Worm (Caenorhabditis elegans) whole organism, L2 larva: ENCODE data around the gene henn-1.

Experiments used
- ceh-82 ChIP-seq: fragments of 150-350 bp; optimal IDR thresholded peaks from 2 replicates; lab custom pipeline; 2014; ENCODE audit warnings: missing biosample characterization, missing genetic modification characterization
- fos-1 ChIP-seq: fragments of 150-350 bp; optimal IDR thresholded peaks from 2 replicates; lab custom pipeline; 2014; ENCODE audit warnings: missing biosample characterization, missing genetic modification characterization
- mdl-1 ChIP-seq, 2 experiments: fragments of 150-350 bp in 1 of 2; sonication (generic microtip) in 1 of 2; optimal IDR thresholded peaks; 2 replicates each; lab custom pipeline; 2017; ENCODE audit warnings: missing biosample characterization in 2 of 2, missing genetic modification characterization in 2 of 2
- nhr-12 ChIP-seq: fragments of 150-350 bp; optimal IDR thresholded peaks from 2 replicates; lab custom pipeline; 2014; ENCODE audit warnings: missing biosample characterization, missing genetic modification characterization
- nhr-21 ChIP-seq: fragments of 150-350 bp; optimal IDR thresholded peaks from 2 replicates; lab custom pipeline; 2014; ENCODE audit warnings: missing biosample characterization, missing genetic modification characterization
- nhr-237 ChIP-seq: fragments of 150-350 bp; optimal IDR thresholded peaks from 2 replicates; lab custom pipeline; 2014; ENCODE audit warnings: missing biosample characterization, missing genetic modification characterization
- nhr-77 ChIP-seq: fragments of 150-350 bp; optimal IDR thresholded peaks from 2 replicates; lab custom pipeline; 2014; ENCODE audit warnings: missing biosample characterization, missing genetic modification characterization
- sma-3 ChIP-seq: sonication (generic microtip); optimal IDR thresholded peaks from 2 replicates; lab custom pipeline; 2016; ENCODE audit warnings: missing genetic modification reagents, missing genetic modification characterization, missing compliant biosample characterization

ce11 chrIII:8240247-8240646 lies 7.8 kb downstream of the henn-1 start:
- TF ChIP-seq ceh-82 (tag; lab: Kevin White, UChicago), result no peak
- TF ChIP-seq nhr-21 (tag; lab: Kevin White, UChicago), result no peak
- no peak for TF ChIP-seq sma-3 (GFP tag; lab: Kevin White, UChicago)
- TF ChIP-seq nhr-77 (tag; lab: Kevin White, UChicago), result no peak
- peak; percentile 93 for TF ChIP-seq fos-1 (tag; lab: Kevin White, UChicago)
- no peak for TF ChIP-seq nhr-12
- no peak for TF ChIP-seq nhr-237
- TF ChIP-seq mdl-1 (tag; optimal IDR thresholded peaks at IDR 0.05; lab: Kevin White, UChicago), result no peak
